Worm (Caenorhabditis elegans): Measurements from ENCODE around the gene tag-153.

The tag-153 gene

ce11 chrV:9375378-9375777 is 52.5 kb downstream of the tag-153 start, which contains the start of gene E02C12.9:
TSS of gene E02C12.9 (minus strand) at chrV:9375478.
- TF ChIP-seq ets-5 (GFP tag; IDR thresholded peaks at IDR 0.05) (no peak), efl-3 (GFP tag; optimal IDR thresholded peaks at IDR 0.05) (no peak), ama-1 (optimal IDR thresholded peaks at IDR 0.05) (no peak), dpl-1 (GFP tag; optimal IDR thresholded peaks at IDR 0.05) (no peak), nhr-28 (tag; optimal IDR thresholded peaks at IDR 0.05) (no peak), tbx-2 (tag; optimal IDR thresholded peaks at IDR 0.05) (no peak)

ce11 chrV:9376417-9376816 is 53.5 kb downstream of the tag-153 start, which contains the start of gene E02C12.19:
TSS of gene E02C12.19 (minus strand) at chrV:9376517.
- TF ChIP-seq lin-14 (GFP tag; optimal IDR thresholded peaks at IDR 0.05) (no peak), efl-1 (optimal IDR thresholded peaks at IDR 0.05) (no peak), efl-1 (GFP tag; optimal IDR thresholded peaks at IDR 0.05 in 1 of 2) (peak in 1 of 2 experiments; percentile 2), nhr-85 (tag) (peak; percentile 41)

Data from whole organism, L1 larva.